Worm (Caenorhabditis elegans): Measurements from ENCODE around the gene K09F6.11.
A peak's percentile ranks its signal among the peaks of the same experiment; 100 is the strongest.

DNA sequence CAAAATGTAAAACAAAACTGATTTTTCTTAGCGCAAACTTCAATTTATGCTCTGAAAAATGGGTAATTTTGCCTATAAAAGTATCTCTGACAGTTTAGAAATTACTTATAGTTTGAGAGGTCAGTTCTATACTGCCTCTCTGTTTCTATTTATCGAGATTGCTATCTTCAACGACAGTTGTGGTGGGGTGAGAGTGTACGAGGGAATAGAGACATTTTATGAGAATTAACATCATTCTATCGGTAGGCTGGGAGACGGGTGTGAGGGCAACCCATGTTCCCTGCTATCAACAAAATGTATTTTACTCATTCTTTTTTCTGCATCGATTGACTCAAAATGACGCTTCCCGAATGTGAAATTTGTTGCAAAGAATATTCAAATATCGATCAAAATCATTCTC, 40.2 kb downstream of the K09F6.11 start, which contains the start of gene ZK1240.3:
- no peak for TF ChIP-seq nhr-11 (tag; optimal IDR thresholded peaks at IDR 0.05)
- no peak for TF ChIP-seq madf-9 (GFP tag; conservative IDR thresholded peaks at IDR 0.05)
- no peak for TF ChIP-seq ceh-28 (tag; optimal IDR thresholded peaks at IDR 0.05)
- TF ChIP-seq ceh-62 (tag; optimal IDR thresholded peaks at IDR 0.05): no peak
- no peak for TF ChIP-seq F37D6.2 (tag; optimal IDR thresholded peaks at IDR 0.05)
- TF ChIP-seq php-3 (GFP tag; IDR thresholded peaks at IDR 0.05): 0 out of 2 replicates have a peak, but pooled peaks have one; percentile 48
- no peak for TF ChIP-seq lsy-2 (tag; optimal IDR thresholded peaks at IDR 0.05)
- TF ChIP-seq nhr-6 (tag; optimal IDR thresholded peaks at IDR 0.05): no peak
